Fruit fly (Drosophila melanogaster): Measurements from ENCODE around the gene Sgs3.

DNA sequence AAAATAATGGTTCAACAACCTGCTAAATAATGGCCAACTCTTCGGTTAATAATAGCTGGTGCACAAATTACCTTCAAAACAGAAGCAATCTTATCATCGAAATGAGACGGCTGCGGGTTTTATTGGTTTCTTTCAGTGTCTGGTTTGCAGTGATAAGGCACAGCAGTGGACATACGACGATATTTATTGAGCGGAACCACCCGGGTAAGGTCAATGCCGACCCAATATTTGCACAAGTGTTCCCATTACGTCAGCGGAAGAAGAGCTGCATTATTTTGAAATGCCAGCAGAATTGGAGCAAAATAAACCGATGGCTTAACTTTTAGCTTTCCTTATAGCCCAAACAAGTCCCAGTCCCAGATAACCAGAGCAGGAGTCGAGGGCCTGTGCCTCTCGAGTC, 13.7 kb downstream of the Sgs3 start:
- TF ChIP-seq CG14655 (GFP tag; optimal IDR thresholded peaks at IDR 0.05) (no peak), Pif1B (GFP tag; optimal IDR thresholded peaks at IDR 0.05) (no peak), CG15710 (tag; optimal IDR thresholded peaks at IDR 0.05) (no peak), CG4496 (GFP tag; IDR thresholded peaks at IDR 0.05) (no peak), Pif1A (GFP tag; optimal IDR thresholded peaks at IDR 0.05) (no peak), gl (tag; optimal IDR thresholded peaks at IDR 0.05) (no peak), CG9948 (tag; optimal IDR thresholded peaks at IDR 0.05) (no peak), D1 (tag; optimal IDR thresholded peaks at IDR 0.05) (no peak), CG17806 (tag; optimal IDR thresholded peaks at IDR 0.05) (no peak), rn (GFP tag; IDR thresholded peaks at IDR 0.05) (no peak), fd96Ca (GFP tag; IDR thresholded peaks at IDR 0.05) (no peak)
